Worm (Caenorhabditis elegans): ENCODE measurements around the gene Y53G8AR.5.

The Y53G8AR.5 gene

DNA sequence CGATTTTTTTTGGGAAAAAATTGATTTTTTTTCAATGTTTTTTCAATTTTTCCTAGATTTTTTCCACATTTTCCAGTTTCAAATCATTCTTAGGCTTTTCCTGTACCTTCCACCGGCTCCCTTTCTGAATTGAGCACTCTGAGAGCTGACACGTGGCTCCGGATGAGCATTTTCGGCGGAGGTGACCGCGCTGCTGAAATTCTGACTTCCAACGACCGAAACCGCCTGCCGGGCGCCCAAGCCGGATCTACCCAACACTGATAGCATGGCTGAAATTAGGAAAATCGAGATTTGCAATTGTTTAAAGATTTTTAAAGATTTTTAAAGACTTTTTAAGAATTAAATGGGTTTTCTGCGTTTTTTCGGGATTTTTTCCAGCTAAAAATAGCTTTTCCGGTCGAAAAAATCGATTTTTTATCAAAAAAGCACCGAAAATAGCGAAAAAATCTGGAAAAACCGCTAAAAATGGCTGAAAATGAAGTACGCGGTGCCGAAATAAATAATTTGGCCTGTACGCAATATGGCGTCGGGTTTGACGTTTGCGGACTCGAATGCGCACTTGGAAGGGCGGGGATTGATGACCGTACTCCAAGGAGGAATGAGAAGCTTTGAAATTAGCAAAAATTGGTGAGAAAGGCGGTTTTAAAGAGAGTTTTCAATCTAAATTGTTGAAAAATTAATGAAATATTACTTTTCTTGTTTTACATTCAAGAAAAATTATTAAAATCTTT lies 48.8 kb upstream of the Y53G8AR.5 start, which contains the start of gene nduf-9 (continued):
- peak; percentile 23 for TF ChIP-seq skn-1 (tag; optimal IDR thresholded peaks at IDR 0.05)
- TF ChIP-seq pag-3 (tag; optimal IDR thresholded peaks at IDR 0.05; ENCODE audit: borderline replicate concordance, insufficient read depth): no peak
- no peak for TF ChIP-seq pax-3 (tag; optimal IDR thresholded peaks at IDR 0.05)
- TF ChIP-seq ztf-11 (tag; optimal IDR thresholded peaks at IDR 0.05): no peak
- TF ChIP-seq lir-3 (tag; optimal IDR thresholded peaks at IDR 0.05; ENCODE audit: poor library complexity): no peak
- no peak for TF ChIP-seq dsc-1 (tag; optimal IDR thresholded peaks at IDR 0.05)
- TF ChIP-seq elt-2 (tag; optimal IDR thresholded peaks at IDR 0.05): no peak
- TF ChIP-seq ces-1 (GFP tag; optimal IDR thresholded peaks at IDR 0.05): no peak
- TF ChIP-seq rnt-1 (tag; optimal IDR thresholded peaks at IDR 0.05): no peak
- TF ChIP-seq ceh-82 (tag; optimal IDR thresholded peaks at IDR 0.05): peak in 2 of 3 experiments; percentile 52 to 58
- TF ChIP-seq nhr-47 (tag; optimal IDR thresholded peaks at IDR 0.05): no peak
- no peak for TF ChIP-seq efl-3 (GFP tag; optimal IDR thresholded peaks at IDR 0.05)
- TF ChIP-seq swsn-7 (tag; optimal IDR thresholded peaks at IDR 0.05): peak; percentile 11
- peak; percentile 60 to 65 for TF ChIP-seq efl-1 (optimal IDR thresholded peaks at IDR 0.05)
- TF ChIP-seq efl-1 (GFP tag; optimal IDR thresholded peaks at IDR 0.05 in 1 of 2): peak; percentile 69 to 94
- no peak for TF ChIP-seq ets-5 (GFP tag; IDR thresholded peaks at IDR 0.05)
- TF ChIP-seq jun-1 (tag; optimal IDR thresholded peaks at IDR 0.05): no peak
- TF ChIP-seq tbx-2 (tag; optimal IDR thresholded peaks at IDR 0.05): peak; percentile 43
- no peak for TF ChIP-seq nhr-12 (tag; optimal IDR thresholded peaks at IDR 0.05)
- TF ChIP-seq mef-2 (tag; optimal IDR thresholded peaks at IDR 0.05): no peak
- TF ChIP-seq nhr-76 (tag; optimal IDR thresholded peaks at IDR 0.05): no peak
- no peak for TF ChIP-seq ceh-8 (GFP tag; optimal IDR thresholded peaks at IDR 0.05)
- no peak for TF ChIP-seq nhr-19 (GFP tag; conservative IDR thresholded peaks at IDR 0.05)
- no peak for TF ChIP-seq lin-13 (GFP tag; optimal IDR thresholded peaks at IDR 0.05)
- no peak for TF ChIP-seq pqm-1 (tag; optimal IDR thresholded peaks at IDR 0.05)
- TF ChIP-seq ama-1 (optimal IDR thresholded peaks at IDR 0.05): no peak
- no peak for TF ChIP-seq aly-2 (tag; optimal IDR thresholded peaks at IDR 0.05)
- peak; percentile 23 for TF ChIP-seq blmp-1 (tag; optimal IDR thresholded peaks at IDR 0.05)
- TF ChIP-seq lin-15B (tag; optimal IDR thresholded peaks at IDR 0.05): no peak
- TF ChIP-seq lsy-2 (tag; optimal IDR thresholded peaks at IDR 0.05): peak; percentile 88 to 98
- no peak for TF ChIP-seq unc-86 (tag; optimal IDR thresholded peaks at IDR 0.05)
- TF ChIP-seq alr-1 (tag; optimal IDR thresholded peaks at IDR 0.05; ENCODE audit: borderline replicate concordance): no peak
- no peak for TF ChIP-seq ceh-88 (GFP tag; IDR thresholded peaks at IDR 0.05)
- TF ChIP-seq sptf-1 (tag; optimal IDR thresholded peaks at IDR 0.05): no peak
- TF ChIP-seq vab-15 (tag; optimal IDR thresholded peaks at IDR 0.05): no peak
- no peak for TF ChIP-seq zag-1 (tag; optimal IDR thresholded peaks at IDR 0.05)

- TF ChIP-seq nhr-90 (tag; optimal IDR thresholded peaks at IDR 0.05; ENCODE audit: poor library complexity): peak; percentile 56
- no peak for TF ChIP-seq tbx-2 (tag; optimal IDR thresholded peaks at IDR 0.05)
- no peak for TF ChIP-seq jun-1 (tag; optimal IDR thresholded peaks at IDR 0.05)
- TF ChIP-seq irx-1 (tag; optimal IDR thresholded peaks at IDR 0.05): peak; percentile 32
- TF ChIP-seq ztf-11 (tag; optimal IDR thresholded peaks at IDR 0.05): peak in 1 of 2 experiments; percentile 18
- no peak for TF ChIP-seq dsc-1 (tag; optimal IDR thresholded peaks at IDR 0.05)
- TF ChIP-seq pax-3 (tag; optimal IDR thresholded peaks at IDR 0.05): no peak
- no peak for TF ChIP-seq ceh-88 (GFP tag; IDR thresholded peaks at IDR 0.05)
- TF ChIP-seq nhr-20 (tag; optimal IDR thresholded peaks at IDR 0.05): no peak
- peak; percentile 21 for TF ChIP-seq nhr-47 (tag; optimal IDR thresholded peaks at IDR 0.05)
- TF ChIP-seq nhr-85 (tag): peak; percentile 64
- no peak for TF ChIP-seq efl-1 (optimal IDR thresholded peaks at IDR 0.05)
- TF ChIP-seq efl-1 (GFP tag; optimal IDR thresholded peaks at IDR 0.05 in 1 of 2): peak in 1 of 2 experiments; percentile 52
These were observed 48.2 kb upstream of the Y53G8AR.5 start for ce11 chrIII:3249038-3249420.
